Fruit fly (Drosophila melanogaster) whole organism, embryonic: ENCODE results near the gene CG13670.
A peak's percentile ranks its signal among the peaks of the same experiment; 100 is the strongest.

Experiments used
- Blimp-1 ChIP-seq: fragments of 200-800 bp; sonication (Bioruptor generic); optimal IDR thresholded peaks from 3 replicates; lab custom pipeline; 2018; ENCODE audit warnings: missing biosample characterization, missing genetic modification characterization, mild to moderate bottlenecking, moderate library complexity, missing genetic modification reagents
- CG10209 ChIP-seq: fragments of 200-800 bp; sonication (Bioruptor generic); optimal IDR thresholded peaks from 3 replicates; lab custom pipeline; 2017; ENCODE audit warnings: missing biosample characterization, mild to moderate bottlenecking, missing genetic modification characterization, missing genetic modification reagents
- CG11093 ChIP-seq: fragments of 200-800 bp; sonication (Bioruptor generic); IDR thresholded peaks from 3 replicates; pipeline ENCODE4 v1.3.6; 2022; ENCODE audit warnings: missing biosample characterization, missing genetic modification characterization
- CG12071 ChIP-seq: fragments of 200-800 bp; sonication (Bioruptor generic); optimal IDR thresholded peaks from 3 replicates; lab custom pipeline; 2018; ENCODE audit warnings: missing biosample characterization, mild to moderate bottlenecking, missing genetic modification characterization
- CG15601 ChIP-seq: fragments of 200-800 bp; sonication (Bioruptor generic); optimal IDR thresholded peaks from 3 replicates; lab custom pipeline; 2019; ENCODE audit warnings: missing biosample characterization, mild to moderate bottlenecking, missing genetic modification characterization, moderate library complexity
- CG3726 ChIP-seq: fragments of 200-800 bp; sonication (Bioruptor generic); IDR thresholded peaks from 3 replicates; pipeline ENCODE4, ENCODE4 v1.3.6; 2022; ENCODE audit warnings: missing biosample characterization, missing genetic modification characterization
- CG4282 ChIP-seq: fragments of 200-800 bp; sonication (Bioruptor generic); optimal IDR thresholded peaks from 2 replicates; lab custom pipeline; 2016; ENCODE audit warnings: missing biosample characterization, missing genetic modification characterization
- CG7786 ChIP-seq: fragments of 200-800 bp; sonication (Bioruptor generic); optimal IDR thresholded peaks from 2 replicates; lab custom pipeline; 2016; ENCODE audit warnings: missing biosample characterization, missing genetic modification characterization
- CG7963 ChIP-seq: fragments of 200-800 bp; sonication (Bioruptor generic); IDR thresholded peaks from 3 replicates; pipeline ENCODE4 v1.3.6; 2022; ENCODE audit warnings: missing biosample characterization, missing genetic modification characterization; ENCODE audit not compliant: partially characterized antibody
- CG8089 ChIP-seq: fragments of 200-800 bp; sonication (Bioruptor generic); optimal IDR thresholded peaks from 3 replicates; lab custom pipeline; 2016; ENCODE audit warnings: missing biosample characterization, missing genetic modification characterization
- CG9609 ChIP-seq: fragments of 200-800 bp; sonication (Bioruptor generic); optimal IDR thresholded peaks from 3 replicates; lab custom pipeline; 2016; ENCODE audit warnings: missing biosample characterization, missing genetic modification characterization
- CG9797 ChIP-seq: fragments of 200-800 bp; sonication (Bioruptor generic); optimal IDR thresholded peaks from 3 replicates; lab custom pipeline; 2018; ENCODE audit warnings: missing biosample characterization, mild to moderate bottlenecking, missing genetic modification characterization
- CG9932 ChIP-seq: fragments of 200-800 bp; sonication (Bioruptor generic); IDR thresholded peaks from 2 replicates; pipeline ENCODE4 v1.3.6; 2022; ENCODE audit warnings: missing biosample characterization, missing genetic modification characterization
- Camta ChIP-seq: fragments of 200-800 bp; sonication (Bioruptor generic); optimal IDR thresholded peaks from 2 replicates; lab custom pipeline; 2016; ENCODE audit warnings: missing biosample characterization, missing genetic modification characterization
- Chrac-16 ChIP-seq: fragments of 200-800 bp; sonication (Bioruptor generic); optimal IDR thresholded peaks from 3 replicates; lab custom pipeline; 2016; ENCODE audit warnings: missing biosample characterization, missing genetic modification characterization
- CrebB ChIP-seq: fragments of 200-800 bp; sonication (Bioruptor generic); optimal IDR thresholded peaks from 3 replicates; lab custom pipeline; 2018; ENCODE audit warnings: missing biosample characterization, mild to moderate bottlenecking, missing genetic modification characterization
- Doc3 ChIP-seq: fragments of 200-800 bp; sonication (Bioruptor generic); IDR thresholded peaks from 3 replicates; pipeline ENCODE4 v1.3.6; 2022; ENCODE audit warnings: missing biosample characterization, missing genetic modification characterization; ENCODE audit not compliant: partially characterized antibody
- Hr39 ChIP-seq: fragments of >200 bp; optimal IDR thresholded peaks from 2 replicates; lab custom pipeline; 2017
- Hr78 ChIP-seq, 2 experiments: fragments of 200-800 bp in 1 of 2; fragments of >200 bp in 1 of 2; sonication (Bioruptor generic) in 1 of 2; optimal IDR thresholded peaks; 2 replicates each; lab custom pipeline; 2017 to 2019; ENCODE audit warnings: missing biosample characterization in 2 of 2, missing genetic modification characterization in 2 of 2, mild to moderate bottlenecking in 1 of 2, moderate library complexity in 1 of 2
- NFAT ChIP-seq: fragments of 200-800 bp; sonication (Bioruptor generic); IDR thresholded peaks from 2 replicates; pipeline ENCODE4 v1.3.6; 2022; ENCODE audit warnings: missing biosample characterization, missing genetic modification characterization
- Nf-YA ChIP-seq: fragments of 200-800 bp; sonication (Bioruptor generic); IDR thresholded peaks from 2 replicates; pipeline ENCODE4 v1.3.6; 2022; ENCODE audit warnings: missing biosample characterization, missing genetic modification characterization
- NfI ChIP-seq: fragments of 200-800 bp; sonication (Bioruptor generic); optimal IDR thresholded peaks from 3 replicates; lab custom pipeline; 2018; ENCODE audit warnings: missing biosample characterization, mild to moderate bottlenecking, missing genetic modification characterization, moderate library complexity
- Oaz ChIP-seq: fragments of 200-800 bp; sonication (Bioruptor generic); IDR thresholded peaks from 2 replicates; pipeline ENCODE4 v1.3.6; 2022; ENCODE audit warnings: missing biosample characterization, missing genetic modification characterization
- Ravus ChIP-seq: fragments of 200-800 bp; sonication (Bioruptor generic); IDR thresholded peaks from 2 replicates; pipeline ENCODE4 v1.3.6; 2022; ENCODE audit warnings: missing biosample characterization, missing genetic modification characterization
- ara ChIP-seq: fragments of 200-800 bp; sonication (Bioruptor generic); IDR thresholded peaks from 2 replicates; pipeline ENCODE4 v1.3.6; 2022; ENCODE audit warnings: missing biosample characterization, missing genetic modification characterization
- ase ChIP-seq: fragments of 200-800 bp; sonication (Bioruptor generic); IDR thresholded peaks from 3 replicates; pipeline ENCODE4 v1.3.6; 2022; ENCODE audit warnings: missing biosample characterization, missing genetic modification characterization
- br ChIP-seq: fragments of >200 bp; optimal IDR thresholded peaks from 2 replicates; lab custom pipeline; 2017
- chif ChIP-seq, 2 experiments: fragments of 200-800 bp; sonication (Bioruptor generic); optimal IDR thresholded peaks; 3 replicates each; lab custom pipeline; 2016; ENCODE audit warnings: missing biosample characterization in 2 of 2, missing genetic modification characterization in 2 of 2
- crc ChIP-seq: fragments of 200-800 bp; sonication (Bioruptor generic); optimal IDR thresholded peaks from 2 replicates; lab custom pipeline; 2016; ENCODE audit warnings: missing biosample characterization, missing genetic modification characterization
- croc ChIP-seq: fragments of 200-800 bp; sonication (Bioruptor generic); conservative IDR thresholded peaks from 3 replicates; pipeline ENCODE4 v1.3.6; 2022; ENCODE audit warnings: missing biosample characterization, missing genetic modification characterization
- disco-r ChIP-seq: fragments of 200-800 bp; sonication (Bioruptor generic); optimal IDR thresholded peaks from 2 replicates; lab custom pipeline; 2016; ENCODE audit warnings: missing biosample characterization, missing genetic modification characterization
- eve ChIP-seq, 2 experiments: fragments of >200 bp; optimal IDR thresholded peaks; 2 replicates each; lab custom pipeline; 2017; ENCODE audit warnings: missing biosample characterization in 2 of 2, missing genetic modification characterization in 2 of 2
- gro ChIP-seq: fragments of 200-800 bp; sonication (Bioruptor generic); optimal IDR thresholded peaks from 2 replicates; lab custom pipeline; 2016; ENCODE audit warnings: missing biosample characterization, missing genetic modification characterization
- h ChIP-seq: fragments of >200 bp; optimal IDR thresholded peaks from 2 replicates; lab custom pipeline; 2017
- her ChIP-seq: fragments of 200-800 bp; sonication (Bioruptor generic); optimal IDR thresholded peaks from 2 replicates; lab custom pipeline; 2016; ENCODE audit warnings: missing biosample characterization, missing genetic modification characterization
- jing ChIP-seq: fragments of 200-800 bp; sonication (Bioruptor generic); optimal IDR thresholded peaks from 2 replicates; lab custom pipeline; 2018; ENCODE audit warnings: missing biosample characterization, mild to moderate bottlenecking, missing genetic modification characterization
- kay ChIP-seq: fragments of 200-800 bp; sonication (Bioruptor generic); optimal IDR thresholded peaks from 2 replicates; lab custom pipeline; 2016; ENCODE audit warnings: missing biosample characterization, missing genetic modification characterization
- lmd ChIP-seq: fragments of 200-800 bp; sonication (Bioruptor generic); IDR thresholded peaks from 2 replicates; pipeline ENCODE4 v1.3.6; 2022; ENCODE audit warnings: missing biosample characterization, missing genetic modification characterization
- nerfin-2 ChIP-seq: fragments of 200-800 bp; sonication (Bioruptor generic); IDR thresholded peaks from 2 replicates; pipeline ENCODE4 v1.3.6; 2022; ENCODE audit warnings: missing biosample characterization, missing genetic modification characterization; ENCODE audit not compliant: partially characterized antibody
- pzg ChIP-seq: fragments of 200-800 bp; sonication (Bioruptor generic); optimal IDR thresholded peaks from 3 replicates; lab custom pipeline; 2018; ENCODE audit warnings: missing biosample characterization, mild to moderate bottlenecking, missing genetic modification characterization, moderate library complexity
- sens-2 ChIP-seq: fragments of 200-800 bp; sonication (Bioruptor generic); IDR thresholded peaks from 2 replicates; pipeline ENCODE4 v1.3.6; 2022; ENCODE audit warnings: missing biosample characterization, missing genetic modification characterization
- seq ChIP-seq: fragments of 200-800 bp; sonication (Bioruptor generic); IDR thresholded peaks from 2 replicates; pipeline ENCODE4 v1.3.6; 2022; ENCODE audit warnings: missing biosample characterization, missing genetic modification characterization
- sim ChIP-seq: fragments of 200-800 bp; sonication (Bioruptor generic); IDR thresholded peaks from 2 replicates; pipeline ENCODE4 v1.3.6; 2022; ENCODE audit warnings: missing biosample characterization, missing genetic modification characterization
- sob ChIP-seq: fragments of 200-800 bp; sonication (Bioruptor generic); IDR thresholded peaks from 2 replicates; pipeline ENCODE4 v1.3.6; 2022; ENCODE audit warnings: missing biosample characterization, missing genetic modification characterization
- tio ChIP-seq: fragments of 200-800 bp; sonication (Bioruptor generic); optimal IDR thresholded peaks from 2 replicates; lab custom pipeline; 2017; ENCODE audit warnings: missing biosample characterization, missing genetic modification characterization, inconsistent platforms
- twi ChIP-seq: fragments of 200-800 bp; optimal IDR thresholded peaks from 2 replicates; lab custom pipeline; 2019; ENCODE audit warnings: missing biosample characterization, mild to moderate bottlenecking, missing genetic modification characterization, moderate library complexity
- unc-4 ChIP-seq: fragments of 200-800 bp; sonication (Bioruptor generic); IDR thresholded peaks from 2 replicates; pipeline ENCODE4 v1.3.6; 2022; ENCODE audit warnings: missing biosample characterization, missing genetic modification characterization; ENCODE audit not compliant: partially characterized antibody
- zen2 ChIP-seq: fragments of 200-800 bp; sonication (Bioruptor generic); IDR thresholded peaks from 3 replicates; pipeline ENCODE4 v1.3.6; 2022; ENCODE audit warnings: missing biosample characterization, missing genetic modification characterization; ENCODE audit not compliant: partially characterized antibody

CG13670 gene

DNA sequence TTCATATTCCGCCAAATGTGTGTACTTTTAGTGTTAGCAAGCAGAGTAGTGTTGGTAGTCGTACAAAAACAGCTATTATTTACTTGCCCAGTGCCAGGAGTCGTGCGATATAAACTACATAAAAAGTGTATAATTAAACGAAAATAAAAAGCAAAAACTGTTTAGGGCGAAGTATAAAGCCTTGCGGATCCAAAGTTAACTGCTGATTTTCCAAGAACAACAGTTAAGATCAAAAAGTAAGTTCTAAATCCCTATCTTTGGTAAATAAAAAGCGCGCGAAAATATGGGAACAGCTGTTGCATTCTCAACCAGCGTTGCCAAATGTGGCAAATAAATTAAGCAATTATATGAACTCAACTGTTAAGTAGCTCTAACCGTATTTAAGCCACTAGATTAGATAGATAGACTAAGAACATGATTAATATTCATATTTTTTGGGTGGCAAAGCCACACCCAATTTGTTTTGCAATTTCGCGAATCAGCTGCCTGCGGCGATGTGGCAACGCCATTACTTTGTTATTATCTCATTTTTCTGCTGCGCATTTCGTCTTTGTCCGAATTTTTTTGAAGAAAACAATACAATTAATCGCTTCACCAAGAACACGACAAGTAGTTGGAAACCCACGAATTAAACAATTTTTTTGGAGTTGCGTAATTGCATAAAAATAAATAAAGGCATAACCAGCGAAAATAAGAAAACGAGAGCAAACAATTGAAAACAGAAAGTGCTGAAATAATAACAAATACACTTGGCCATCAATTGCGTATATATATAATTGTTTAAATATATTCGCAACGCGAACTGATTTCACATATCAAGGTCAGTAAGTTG, 19.9 kb downstream of the CG13670 start, which contains the start of the genes Prim1 and CG7083 (continued):
- TF ChIP-seq CG9932 (GFP tag; lab: Robert Waterston, UW) (peak; percentile 50; the same call in 1 of the 2 replicates), h (lab: Kevin White, UChicago) (no peak), CG10209 (peak; percentile 62), CG9609 (GFP tag; lab: Kevin White, UChicago) (peak; percentile 62), Hr39 (no peak), zen2 (GFP tag; lab: Robert Waterston, UW) (no peak), Ravus (GFP tag; lab: Robert Waterston, UW) (no peak), CG9797 (GFP tag; lab: Kevin White, UChicago) (peak; percentile 19), CG8089 (no peak), NfI (GFP tag; lab: Kevin White, UChicago) (peak; percentile 60), eve (GFP tag; optimal IDR thresholded peaks at IDR 0.05; lab: Kevin White, UChicago) (no peak), Blimp-1 (GFP tag; lab: Kevin White, UChicago) (peak; percentile 17), gro (GFP tag; lab: Kevin White, UChicago) (peak; percentile 69), pzg (GFP tag; lab: Kevin White, UChicago) (peak; percentile 63), her (peak; percentile 61), CG7786 (GFP tag; lab: Kevin White, UChicago) (peak; percentile 57), twi (tag; lab: Kevin White, UChicago) (no peak), seq (0 out of 2 replicates have a peak, but pooled peaks have one; percentile 27), Camta (GFP tag; lab: Kevin White, UChicago) (peak; percentile 74), tio (GFP tag; lab: Kevin White, UChicago) (no peak), Hr78 (GFP tag; optimal IDR thresholded peaks at IDR 0.05; lab: Kevin White, UChicago) (no peak), NFAT (no peak), chif (GFP tag; optimal IDR thresholded peaks at IDR 0.05; lab: Kevin White, UChicago) (peak; percentile 51 to 60), sens-2 (GFP tag; lab: Robert Waterston, UW) (0 out of 2 replicates have a peak, but pooled peaks have one; percentile 20), CG7963 (GFP tag; lab: Robert Waterston, UW) (no peak), Nf-YA (GFP tag; lab: Robert Waterston, UW) (no peak), kay (no peak), br (lab: Kevin White, UChicago) (no peak), CG15601 (tag; lab: Kevin White, UChicago) (peak; percentile 34), disco-r (no peak), CG3726 (GFP tag; lab: Robert Waterston, UW) (no peak), ase (no peak), CrebB (tag; lab: Kevin White, UChicago) (no peak)

DNA sequence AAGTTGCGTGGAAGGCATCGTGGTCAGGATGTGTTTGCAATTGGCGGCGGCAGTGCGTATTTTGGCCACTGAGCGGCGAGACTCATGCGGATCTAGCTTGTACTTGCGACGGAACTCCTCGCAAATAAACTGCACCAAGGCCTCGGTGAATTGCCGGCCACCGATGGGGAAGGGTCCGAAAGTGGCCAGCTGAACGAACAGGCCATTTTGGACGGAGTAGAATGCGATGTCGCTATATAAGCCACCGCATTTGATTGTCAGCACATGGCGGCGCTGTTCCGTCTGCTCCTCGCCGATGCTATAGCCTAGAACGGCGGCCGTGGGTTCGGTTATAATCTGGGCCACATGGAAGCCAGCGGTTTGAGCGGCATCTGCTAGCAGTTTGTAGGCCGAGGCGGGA, 24.6 kb downstream of the CG13670 start:
- TF ChIP-seq crc (GFP tag; lab: Kevin White, UChicago) (no peak), nerfin-2 (GFP tag; lab: Robert Waterston, UW) (no peak), sim (no peak), ara (GFP tag; lab: Robert Waterston, UW) (no peak), CG4282 (no peak), sob (GFP tag; lab: Robert Waterston, UW) (no peak), lmd (no peak), Camta (GFP tag; lab: Kevin White, UChicago) (no peak), Oaz (GFP tag; lab: Robert Waterston, UW) (no peak), Doc3 (GFP tag; lab: Robert Waterston, UW) (no peak), CG11093 (no peak), unc-4 (GFP tag; lab: Robert Waterston, UW) (no peak), CG12071 (GFP tag; lab: Kevin White, UChicago) (no peak), jing (GFP tag; lab: Kevin White, UChicago) (no peak), Chrac-16 (no peak), croc (GFP tag; lab: Robert Waterston, UW) (no peak)
- TF ChIP-seq, all 482 proteins: peak for 0
